Worm (Caenorhabditis elegans) whole organism, late embryonic: Measurements from ENCODE around the gene str-177.

Experiments
- C38D4.7 ChIP-seq: fragments of 200-800 bp; sonication (Bioruptor generic); optimal IDR thresholded peaks from 2 replicates; lab custom pipeline; 2018; ENCODE audit warnings: mild to moderate bottlenecking, missing genetic modification characterization, moderate library complexity, missing compliant biosample characterization
- K09A11.1 ChIP-seq: sonication (generic microtip); optimal IDR thresholded peaks from 2 replicates; lab custom pipeline; 2017; ENCODE audit warnings: antibody characterized with exemption, mild to moderate bottlenecking, missing genetic modification characterization, missing compliant biosample characterization; ENCODE audit not compliant: insufficient read depth
- Y22D7AL.16 ChIP-seq: sonication (generic microtip); optimal IDR thresholded peaks from 2 replicates; lab custom pipeline; 2016; ENCODE audit warnings: missing genetic modification characterization, missing compliant biosample characterization
- ahr-1 ChIP-seq: sonication (generic microtip); optimal IDR thresholded peaks from 2 replicates; lab custom pipeline; 2016; ENCODE audit warnings: missing genetic modification characterization, missing compliant biosample characterization
- ama-1 ChIP-seq: fragments of 150-350 bp; optimal IDR thresholded peaks from 2 replicates; lab custom pipeline; 2014
- ceh-14 ChIP-seq: sonication (generic microtip); optimal IDR thresholded peaks from 2 replicates; lab custom pipeline; 2016; ENCODE audit warnings: missing genotype, missing genetic modification characterization, missing compliant biosample characterization
- ceh-18 ChIP-seq: sonication (generic microtip); optimal IDR thresholded peaks from 2 replicates; lab custom pipeline; 2016; ENCODE audit warnings: missing genetic modification characterization, missing compliant biosample characterization
- ceh-22 ChIP-seq: sonication (generic microtip); optimal IDR thresholded peaks from 2 replicates; lab custom pipeline; 2017; ENCODE audit warnings: missing biosample characterization, missing genetic modification characterization
- ceh-30 ChIP-seq: fragments of 150-350 bp; optimal IDR thresholded peaks from 2 replicates; lab custom pipeline; 2014; ENCODE audit warnings: missing biosample characterization, missing genetic modification characterization
- ceh-34 ChIP-seq: sonication (generic microtip); optimal IDR thresholded peaks from 2 replicates; lab custom pipeline; 2016; ENCODE audit warnings: mild to moderate bottlenecking, missing genetic modification characterization, missing compliant biosample characterization
- ceh-48 ChIP-seq: sonication (generic microtip); optimal IDR thresholded peaks from 2 replicates; lab custom pipeline; 2016; ENCODE audit warnings: missing genetic modification characterization, inconsistent platforms, missing compliant biosample characterization
- ceh-6 ChIP-seq: fragments of 200-800 bp; sonication (Bioruptor generic); optimal IDR thresholded peaks from 2 replicates; lab custom pipeline; 2018; ENCODE audit warnings: mild to moderate bottlenecking, missing genetic modification characterization, missing compliant biosample characterization
- che-1 ChIP-seq: sonication (generic microtip); optimal IDR thresholded peaks from 2 replicates; lab custom pipeline; 2016; ENCODE audit warnings: mild to moderate bottlenecking, missing genetic modification characterization, missing compliant biosample characterization
- dve-1 ChIP-seq: sonication (generic microtip); optimal IDR thresholded peaks from 2 replicates; lab custom pipeline; 2017; ENCODE audit warnings: antibody characterized with exemption, mild to moderate bottlenecking, missing genetic modification characterization, missing compliant biosample characterization
- elt-2 ChIP-seq: sonication (generic microtip); optimal IDR thresholded peaks from 2 replicates; lab custom pipeline; 2016; ENCODE audit warnings: missing genetic modification reagents, missing genetic modification characterization, missing compliant biosample characterization
- elt-4 ChIP-seq: sonication (generic microtip); optimal IDR thresholded peaks from 2 replicates; lab custom pipeline; 2016; ENCODE audit warnings: missing genetic modification characterization, missing compliant biosample characterization
- ets-4 ChIP-seq: sonication (generic microtip); optimal IDR thresholded peaks from 2 replicates; lab custom pipeline; 2016; ENCODE audit warnings: missing genetic modification characterization, missing compliant biosample characterization
- eyg-1 ChIP-seq: sonication (generic microtip); optimal IDR thresholded peaks from 2 replicates; lab custom pipeline; 2016; ENCODE audit warnings: missing genotype, missing genetic modification characterization, missing compliant biosample characterization
- fax-1 ChIP-seq: sonication (generic microtip); optimal IDR thresholded peaks from 2 replicates; lab custom pipeline; 2016; ENCODE audit warnings: missing genotype, missing genetic modification characterization, missing compliant biosample characterization
- fkh-10 ChIP-seq: fragments of 150-350 bp; optimal IDR thresholded peaks from 2 replicates; lab custom pipeline; 2014; ENCODE audit warnings: missing biosample characterization, missing genetic modification reagents, missing genetic modification characterization
- fkh-6 ChIP-seq: sonication (generic microtip); optimal IDR thresholded peaks from 2 replicates; lab custom pipeline; 2016; ENCODE audit warnings: missing genetic modification characterization, missing compliant biosample characterization
- hlh-15 ChIP-seq: sonication (generic microtip); optimal IDR thresholded peaks from 2 replicates; lab custom pipeline; 2016; ENCODE audit warnings: missing genetic modification characterization, missing compliant biosample characterization
- hlh-6 ChIP-seq: sonication (generic microtip); optimal IDR thresholded peaks from 2 replicates; lab custom pipeline; 2016; ENCODE audit warnings: missing genotype, missing genetic modification characterization, missing compliant biosample characterization
- hlh-8 ChIP-seq: sonication (generic microtip); optimal IDR thresholded peaks from 2 replicates; lab custom pipeline; 2016; ENCODE audit warnings: missing genotype, missing genetic modification characterization, missing compliant biosample characterization
- odd-2 ChIP-seq: sonication (generic microtip); optimal IDR thresholded peaks from 2 replicates; lab custom pipeline; 2017; ENCODE audit warnings: antibody characterized with exemption, mild to moderate bottlenecking, missing genetic modification characterization, missing compliant biosample characterization
- pat-9 ChIP-seq: fragments of 200-800 bp; sonication (Bioruptor generic); optimal IDR thresholded peaks from 2 replicates; lab custom pipeline; 2018; ENCODE audit warnings: mild to moderate bottlenecking, missing genetic modification characterization, moderate library complexity, missing compliant biosample characterization
- pax-1 ChIP-seq: fragments of 150-350 bp; optimal IDR thresholded peaks from 2 replicates; lab custom pipeline; 2014; ENCODE audit warnings: missing biosample characterization, missing genetic modification characterization
- pha-2 ChIP-seq: sonication (generic microtip); optimal IDR thresholded peaks from 2 replicates; lab custom pipeline; 2017; ENCODE audit warnings: mild to moderate bottlenecking, missing genetic modification characterization, missing compliant biosample characterization
- pqm-1 ChIP-seq: sonication (generic microtip); optimal IDR thresholded peaks from 2 replicates; lab custom pipeline; 2016; ENCODE audit warnings: missing genetic modification characterization, missing compliant biosample characterization
- rnt-1 ChIP-seq: sonication (generic microtip); optimal IDR thresholded peaks from 2 replicates; lab custom pipeline; 2016; ENCODE audit warnings: missing genetic modification characterization, missing compliant biosample characterization
- sdc-2 ChIP-seq: sonication (generic microtip); optimal IDR thresholded peaks from 2 replicates; lab custom pipeline; 2016; ENCODE audit warnings: missing genotype, missing genetic modification characterization, missing compliant biosample characterization
- sox-4 ChIP-seq: sonication (generic microtip); optimal IDR thresholded peaks from 2 replicates; lab custom pipeline; 2017; ENCODE audit warnings: mild to moderate bottlenecking, missing genetic modification characterization, inconsistent platforms, missing compliant biosample characterization
- ttx-3 ChIP-seq: sonication (generic microtip); optimal IDR thresholded peaks from 2 replicates; lab custom pipeline; 2016; ENCODE audit warnings: missing genetic modification reagents, missing genetic modification characterization, missing compliant biosample characterization
- unc-3 ChIP-seq, 2 experiments: fragments of 200-800 bp in 1 of 2; sonication (Bioruptor generic) in 1 of 2; sonication (generic microtip) in 1 of 2; conservative IDR thresholded peaks in 1 of 2; optimal IDR thresholded peaks in 1 of 2; 2 replicates each; pipeline versions ENCODE4 v1.3.6 to Lab custom; 2016 to 2022; ENCODE audit warnings: missing compliant biosample characterization in 2 of 2, missing genetic modification characterization in 2 of 2, missing genetic modification reagents in 1 of 2
- unc-42 ChIP-seq: sonication (generic microtip); optimal IDR thresholded peaks from 2 replicates; lab custom pipeline; 2016; ENCODE audit warnings: missing genotype, missing genetic modification characterization, missing compliant biosample characterization
- unc-55 ChIP-seq: sonication (generic microtip); optimal IDR thresholded peaks from 2 replicates; lab custom pipeline; 2017; ENCODE audit warnings: missing biosample characterization, missing genetic modification reagents, missing genetic modification characterization
- zip-5 ChIP-seq: sonication (generic microtip); optimal IDR thresholded peaks from 2 replicates; lab custom pipeline; 2016; ENCODE audit warnings: missing genetic modification characterization, missing compliant biosample characterization

The str-177 gene

ce11 chrV:9207377-9207776, 8.6 kb upstream of the str-177 start, which contains the start of gene inx-10:
Gene inx-10, minus strand, starts transcription at chrV:9207477.
- TF ChIP-seq Y22D7AL.16 (tag; lab: Kevin White, UChicago) = no peak
- TF ChIP-seq C38D4.7 (GFP tag; lab: Kevin White, UChicago) = no peak
- TF ChIP-seq pqm-1 (tag; lab: Kevin White, UChicago) = no peak
- TF ChIP-seq ceh-22 (tag; lab: Kevin White, UChicago) = no peak
- TF ChIP-seq sdc-2 = no peak
- no peak for TF ChIP-seq fkh-10
- TF ChIP-seq fkh-6 (tag; lab: Kevin White, UChicago) = no peak
- TF ChIP-seq ama-1 (lab: Kevin White, UChicago) = no peak
- TF ChIP-seq hlh-15 (tag; lab: Kevin White, UChicago) = no peak
- no peak for TF ChIP-seq ahr-1 (tag; lab: Kevin White, UChicago)
- no peak for TF ChIP-seq ceh-14 (tag; lab: Kevin White, UChicago)
- TF ChIP-seq ceh-6 = no peak
- TF ChIP-seq che-1 = no peak
- TF ChIP-seq ceh-34 (tag; lab: Kevin White, UChicago) = no peak

- peak; percentile 69 for TF ChIP-seq elt-2
- TF ChIP-seq ttx-3 (tag; lab: Kevin White, UChicago) = no peak
- no peak for TF ChIP-seq pqm-1 (tag; lab: Kevin White, UChicago)
- no peak for TF ChIP-seq ahr-1 (tag; lab: Kevin White, UChicago)
Observed at ce11 chrV:9202710-9203109, 3.9 kb upstream of the str-177 start, which contains the start of gene asp-2. Gene asp-2, plus strand, starts transcription at chrV:9203077.

- TF ChIP-seq hlh-6 (tag; lab: Kevin White, UChicago) = no peak
- no peak for TF ChIP-seq hlh-15 (tag; lab: Kevin White, UChicago)
- no peak for TF ChIP-seq elt-4
- TF ChIP-seq eyg-1 (tag; lab: Kevin White, UChicago) = no peak
- TF ChIP-seq dve-1 (tag; lab: Kevin White, UChicago) = no peak
- no peak for TF ChIP-seq zip-5 (tag; lab: Kevin White, UChicago)
- TF ChIP-seq fkh-10 = no peak
- no peak for TF ChIP-seq sox-4
- TF ChIP-seq ceh-48 (tag; lab: Kevin White, UChicago) = no peak
- TF ChIP-seq fax-1 = no peak
- no peak for TF ChIP-seq sdc-2
- no peak for TF ChIP-seq hlh-8 (tag; lab: Kevin White, UChicago)
- TF ChIP-seq ets-4 (tag; lab: Kevin White, UChicago) = no peak
- no peak for TF ChIP-seq elt-2
- no peak for TF ChIP-seq fkh-6 (tag; lab: Kevin White, UChicago)
- TF ChIP-seq ceh-30 (tag; lab: Kevin White, UChicago) = no peak
Observed at ce11 chrV:9197121-9197520, 1.7 kb downstream of the str-177 start, which contains the start of gene C24B5.4. Gene C24B5.4, minus strand, starts transcription at chrV:9197326.

- peak; percentile 93 for TF ChIP-seq unc-42 (tag; lab: Kevin White, UChicago)
- no peak for TF ChIP-seq elt-2
- TF ChIP-seq pha-2 (tag; lab: Kevin White, UChicago) = no peak
Observed at ce11 chrV:9194055-9194454, 4.7 kb downstream of the str-177 start.

- TF ChIP-seq unc-3 (GFP tag; conservative IDR thresholded peaks at IDR 0.05; lab: Robert Waterston, UW) = no peak
- TF ChIP-seq unc-3 (tag; optimal IDR thresholded peaks at IDR 0.05; lab: Kevin White, UChicago) = no peak
- no peak for TF ChIP-seq ceh-18 (tag; lab: Kevin White, UChicago)
Observed at ce11 chrV:9191406-9191805, 7.4 kb downstream of the str-177 start, which contains the start of gene sphr-1. Gene sphr-1, plus strand, starts transcription at chrV:9191610.

- TF ChIP-seq ceh-34 (tag; lab: Kevin White, UChicago) (no peak), pat-9 (tag; lab: Kevin White, UChicago) (no peak), rnt-1 (tag; lab: Kevin White, UChicago) (no peak), hlh-15 (tag; lab: Kevin White, UChicago) (no peak), hlh-6 (tag; lab: Kevin White, UChicago) (no peak), unc-3 (GFP tag; conservative IDR thresholded peaks at IDR 0.05; lab: Robert Waterston, UW) (no peak), unc-3 (tag; optimal IDR thresholded peaks at IDR 0.05; lab: Kevin White, UChicago) (no peak), K09A11.1 (tag; lab: Kevin White, UChicago) (no peak), unc-55 (GFP tag; lab: Kevin White, UChicago) (no peak), ceh-30 (tag; lab: Kevin White, UChicago) (no peak), elt-4 (no peak), odd-2 (tag; lab: Kevin White, UChicago) (no peak), pax-1 (tag; lab: Kevin White, UChicago) (no peak), C38D4.7 (GFP tag; lab: Kevin White, UChicago) (no peak)
Observed at ce11 chrV:9186028-9186427, 12.8 kb downstream of the str-177 start.
